Fruit fly (Drosophila melanogaster) whole organism, embryonic: ENCODE measurements around the gene CG17344.
A peak's percentile ranks its signal among the peaks of the same experiment; 100 is the strongest.

ENCODE experiments used
- ATbp ChIP-seq: fragments of 200-800 bp; sonication (Bioruptor generic); optimal IDR thresholded peaks from 2 replicates; lab custom pipeline; 2017; ENCODE audit warnings: missing biosample characterization, mild to moderate bottlenecking, missing genetic modification characterization, missing genetic modification reagents
- CG10431 ChIP-seq: fragments of 200-800 bp; sonication (Bioruptor generic); optimal IDR thresholded peaks from 3 replicates; lab custom pipeline; 2018; ENCODE audit warnings: missing biosample characterization, mild to moderate bottlenecking, missing genetic modification characterization
- CG10654 ChIP-seq: fragments of 200-800 bp; sonication (Bioruptor generic); optimal IDR thresholded peaks from 2 replicates; lab custom pipeline; 2016; ENCODE audit warnings: missing biosample characterization, missing genetic modification characterization
- CG10979 ChIP-seq: fragments of 200-800 bp; sonication (Bioruptor generic); optimal IDR thresholded peaks from 2 replicates; lab custom pipeline; 2018; ENCODE audit warnings: missing biosample characterization, mild to moderate bottlenecking, missing genetic modification characterization, moderate library complexity
- CG12155 ChIP-seq: fragments of 200-800 bp; sonication (Bioruptor generic); optimal IDR thresholded peaks from 3 replicates; lab custom pipeline; 2016; ENCODE audit warnings: missing biosample characterization, missing genetic modification characterization
- CG14667 ChIP-seq: fragments of 200-800 bp; sonication (Bioruptor generic); IDR thresholded peaks from 2 replicates; pipeline ENCODE4 v1.3.6; 2022; ENCODE audit warnings: missing biosample characterization, missing genetic modification characterization
- CG16815 ChIP-seq: fragments of 200-800 bp; sonication (Bioruptor generic); optimal IDR thresholded peaks from 3 replicates; lab custom pipeline; 2017; ENCODE audit warnings: missing biosample characterization, mild to moderate bottlenecking, missing genetic modification characterization
- CG17328 ChIP-seq: fragments of 200-800 bp; sonication (Bioruptor generic); IDR thresholded peaks from 2 replicates; pipeline ENCODE4 v1.3.6; 2022; ENCODE audit warnings: missing biosample characterization, missing genetic modification characterization
- CG17568 ChIP-seq: fragments of 200-800 bp; sonication (Bioruptor generic); optimal IDR thresholded peaks from 2 replicates; lab custom pipeline; 2018; ENCODE audit warnings: missing biosample characterization, mild to moderate bottlenecking, missing genetic modification characterization, moderate library complexity
- CG1792 ChIP-seq: fragments of 200-800 bp; sonication (Bioruptor generic); optimal IDR thresholded peaks from 2 replicates; lab custom pipeline; 2016; ENCODE audit warnings: missing biosample characterization, missing genetic modification characterization
- CG18262 ChIP-seq: fragments of 200-800 bp; optimal IDR thresholded peaks from 3 replicates; lab custom pipeline; 2019; ENCODE audit warnings: missing biosample characterization, mild to moderate bottlenecking, missing genetic modification characterization, moderate library complexity
- CG18764 ChIP-seq: fragments of 200-800 bp; sonication (Bioruptor generic); optimal IDR thresholded peaks from 3 replicates; lab custom pipeline; 2016; ENCODE audit warnings: missing biosample characterization, missing genetic modification characterization
- CG32767 ChIP-seq: fragments of 200-800 bp; sonication (Bioruptor generic); IDR thresholded peaks from 2 replicates; pipeline ENCODE4 v1.3.6; 2022; ENCODE audit warnings: missing biosample characterization, missing genetic modification characterization
- CG6683 ChIP-seq: fragments of 200-800 bp; sonication (Bioruptor generic); optimal IDR thresholded peaks from 2 replicates; lab custom pipeline; 2017; ENCODE audit warnings: missing biosample characterization, mild to moderate bottlenecking, missing genetic modification characterization, missing genetic modification reagents
- CG7372 ChIP-seq: fragments of 200-800 bp; sonication (Bioruptor generic); IDR thresholded peaks from 2 replicates; pipeline ENCODE4 v1.3.6; 2022; ENCODE audit warnings: missing biosample characterization, missing genetic modification characterization
- CG7839 ChIP-seq: fragments of 200-800 bp; sonication (Bioruptor generic); optimal IDR thresholded peaks from 3 replicates; lab custom pipeline; 2018; ENCODE audit warnings: missing biosample characterization, mild to moderate bottlenecking, missing genetic modification characterization, moderate library complexity
- CG8388 ChIP-seq: fragments of 200-800 bp; sonication (Bioruptor generic); optimal IDR thresholded peaks from 2 replicates; lab custom pipeline; 2019; ENCODE audit warnings: missing biosample characterization, mild to moderate bottlenecking, missing genetic modification characterization, moderate library complexity
- CG8478 ChIP-seq: fragments of >200 bp; optimal IDR thresholded peaks from 2 replicates; lab custom pipeline; 2018
- CG9609 ChIP-seq: fragments of 200-800 bp; sonication (Bioruptor generic); optimal IDR thresholded peaks from 3 replicates; lab custom pipeline; 2016; ENCODE audit warnings: missing biosample characterization, missing genetic modification characterization
- CG9797 ChIP-seq: fragments of 200-800 bp; sonication (Bioruptor generic); optimal IDR thresholded peaks from 3 replicates; lab custom pipeline; 2018; ENCODE audit warnings: missing biosample characterization, mild to moderate bottlenecking, missing genetic modification characterization
- CkIIα-i1 ChIP-seq: fragments of 200-800 bp; sonication (Bioruptor generic); IDR thresholded peaks from 2 replicates; pipeline ENCODE4 v1.3.6; 2022; ENCODE audit warnings: missing biosample characterization, missing genetic modification characterization
- Dref ChIP-seq: fragments of 200-800 bp; sonication (Bioruptor generic); IDR thresholded peaks from 2 replicates; pipeline ENCODE4 v1.3.6; 2022; ENCODE audit warnings: missing biosample characterization, missing genetic modification characterization
- Hmr ChIP-seq: fragments of 200-800 bp; sonication (Bioruptor generic); optimal IDR thresholded peaks from 3 replicates; lab custom pipeline; 2017; ENCODE audit warnings: mild to moderate bottlenecking, missing biosample characterization, missing genetic modification reagents, missing genetic modification characterization
- Hmx ChIP-seq: fragments of 200-800 bp; sonication (Bioruptor generic); optimal IDR thresholded peaks from 2 replicates; lab custom pipeline; 2016; ENCODE audit warnings: missing biosample characterization, missing genetic modification characterization
- Hr39 ChIP-seq: fragments of >200 bp; optimal IDR thresholded peaks from 2 replicates; lab custom pipeline; 2017
- MBD-R2 ChIP-seq: fragments of 200-800 bp; sonication (Bioruptor generic); IDR thresholded peaks from 2 replicates; pipeline ENCODE4 v1.3.6; 2022; ENCODE audit warnings: missing biosample characterization, missing genetic modification characterization
- Mrtf ChIP-seq: fragments of 200-800 bp; sonication (Bioruptor generic); IDR thresholded peaks from 3 replicates; pipeline ENCODE4 v1.3.6; 2022; ENCODE audit warnings: missing biosample characterization, missing genetic modification characterization
- Oaz ChIP-seq: fragments of 200-800 bp; sonication (Bioruptor generic); IDR thresholded peaks from 2 replicates; pipeline ENCODE4 v1.3.6; 2022; ENCODE audit warnings: missing biosample characterization, missing genetic modification characterization
- Opbp ChIP-seq: fragments of 200-800 bp; sonication (Bioruptor generic); IDR thresholded peaks from 3 replicates; pipeline ENCODE4 v1.3.6; 2022; ENCODE audit warnings: missing biosample characterization, missing genetic modification characterization; ENCODE audit not compliant: partially characterized antibody
- PHDP ChIP-seq: fragments of 200-800 bp; sonication (Bioruptor generic); optimal IDR thresholded peaks from 3 replicates; lab custom pipeline; 2018; ENCODE audit warnings: missing biosample characterization, mild to moderate bottlenecking, missing genetic modification characterization, moderate library complexity
- Tbp ChIP-seq: fragments of >200 bp; optimal IDR thresholded peaks from 2 replicates; lab custom pipeline; 2018; ENCODE audit warnings: missing biosample characterization, missing genetic modification characterization
- Trl ChIP-seq, 3 experiments: fragments of >200 bp in 2 of 3; fragments of 200-800 bp in 1 of 3; sonication (Bioruptor generic) in 1 of 3; optimal IDR thresholded peaks; 2 replicates in 1 of 3; 3 replicates in 2 of 3; lab custom pipeline; 2016 to 2017; ENCODE audit warnings: missing biosample characterization in 1 of 3, missing genetic modification characterization in 1 of 3
- br ChIP-seq: fragments of >200 bp; optimal IDR thresholded peaks from 2 replicates; lab custom pipeline; 2017
- cg ChIP-seq: fragments of 200-800 bp; sonication (Bioruptor generic); optimal IDR thresholded peaks from 3 replicates; lab custom pipeline; 2019; ENCODE audit warnings: missing biosample characterization, mild to moderate bottlenecking, missing genetic modification characterization, moderate library complexity
- chm ChIP-seq: fragments of 200-800 bp; sonication (Bioruptor generic); IDR thresholded peaks from 2 replicates; pipeline ENCODE4 v1.3.6; 2022; ENCODE audit warnings: missing biosample characterization, missing genetic modification characterization
- cwo ChIP-seq: fragments of 200-800 bp; sonication (Bioruptor generic); optimal IDR thresholded peaks from 3 replicates; lab custom pipeline; 2017; ENCODE audit warnings: missing biosample characterization, missing genetic modification characterization, mild to moderate bottlenecking, moderate library complexity, missing genetic modification reagents
- ems ChIP-seq: fragments of 200-800 bp; sonication (Bioruptor generic); optimal IDR thresholded peaks from 3 replicates; lab custom pipeline; 2016; ENCODE audit warnings: missing biosample characterization, missing genetic modification characterization
- grau ChIP-seq: fragments of 200-800 bp; optimal IDR thresholded peaks from 3 replicates; lab custom pipeline; 2019; ENCODE audit warnings: missing biosample characterization, mild to moderate bottlenecking, missing genetic modification characterization, moderate library complexity
- gro ChIP-seq: fragments of 200-800 bp; sonication (Bioruptor generic); optimal IDR thresholded peaks from 2 replicates; lab custom pipeline; 2016; ENCODE audit warnings: missing biosample characterization, missing genetic modification characterization
- lab ChIP-seq: fragments of 200-800 bp; sonication (Bioruptor generic); optimal IDR thresholded peaks from 3 replicates; lab custom pipeline; 2017; ENCODE audit warnings: missing biosample characterization, missing genetic modification characterization, mild to moderate bottlenecking, moderate library complexity, missing genetic modification reagents
- lilli ChIP-seq: fragments of 200-800 bp; sonication (Bioruptor generic); optimal IDR thresholded peaks from 3 replicates; lab custom pipeline; 2016; ENCODE audit warnings: missing biosample characterization, missing genetic modification characterization
- nerfin-1 ChIP-seq: fragments of 200-800 bp; sonication (Bioruptor generic); optimal IDR thresholded peaks from 3 replicates; lab custom pipeline; 2019; ENCODE audit warnings: missing biosample characterization, mild to moderate bottlenecking, missing genetic modification characterization, moderate library complexity
- onecut ChIP-seq: fragments of 200-800 bp; sonication (Bioruptor generic); IDR thresholded peaks from 2 replicates; pipeline ENCODE4 v1.3.6; 2022; ENCODE audit warnings: missing biosample characterization, missing genetic modification characterization
- pan ChIP-seq, 4 experiments: fragments of >200 bp in 3 of 4; fragments of 200-800 bp in 1 of 4; sonication (Bioruptor generic) in 1 of 4; optimal IDR thresholded peaks in 3 of 4; IDR thresholded peaks in 1 of 4; 2 replicates each; pipeline versions ENCODE4 v1.3.6 to Lab custom; 2017 to 2022; ENCODE audit warnings: missing biosample characterization in 2 of 4, missing genetic modification characterization in 2 of 4, mixed read lengths in 1 of 4
- pzg ChIP-seq: fragments of 200-800 bp; sonication (Bioruptor generic); optimal IDR thresholded peaks from 3 replicates; lab custom pipeline; 2018; ENCODE audit warnings: missing biosample characterization, mild to moderate bottlenecking, missing genetic modification characterization, moderate library complexity
- sd ChIP-seq: fragments of 200-800 bp; sonication (Bioruptor generic); optimal IDR thresholded peaks from 3 replicates; lab custom pipeline; 2018; ENCODE audit warnings: missing biosample characterization, mild to moderate bottlenecking, missing genetic modification characterization, moderate library complexity
- slbo ChIP-seq: fragments of 200-800 bp; sonication (Bioruptor generic); IDR thresholded peaks from 2 replicates; pipeline ENCODE4 v1.3.6; 2022; ENCODE audit warnings: missing biosample characterization, missing genetic modification characterization
- so ChIP-seq: fragments of 200-800 bp; sonication (Bioruptor generic); IDR thresholded peaks from 3 replicates; pipeline ENCODE4 v1.3.6; 2022; ENCODE audit warnings: missing biosample characterization, missing genetic modification characterization
- toy ChIP-seq: fragments of 200-800 bp; sonication (Bioruptor generic); IDR thresholded peaks from 2 replicates; pipeline ENCODE4 v1.3.6; 2022; ENCODE audit warnings: missing biosample characterization, missing genetic modification characterization
- zen ChIP-seq: fragments of 200-800 bp; sonication (Bioruptor generic); optimal IDR thresholded peaks from 3 replicates; lab custom pipeline; 2018; ENCODE audit warnings: missing biosample characterization, mild to moderate bottlenecking, missing genetic modification characterization, moderate library complexity
- zf30C ChIP-seq: fragments of 200-800 bp; sonication (Bioruptor generic); optimal IDR thresholded peaks from 3 replicates; lab custom pipeline; 2018; ENCODE audit warnings: missing biosample characterization, mild to moderate bottlenecking, missing genetic modification characterization

Gene CG17344

dm6 chr2L:19058916-19059315 is 42.9 kb upstream of the CG17344 start, which contains the start of gene Phlpp (continued):
- TF ChIP-seq CG9797 (GFP tag; lab: Kevin White, UChicago): no peak
- TF ChIP-seq Oaz (GFP tag; lab: Robert Waterston, UW): no peak
- no peak for TF ChIP-seq pan (optimal IDR thresholded peaks at IDR 0.05; lab: Kevin White, UChicago)
- TF ChIP-seq pan (GFP tag; optimal IDR thresholded peaks at IDR 0.05 in 1 of 2, IDR thresholded peaks at IDR 0.05 in 1 of 2): peak in 1 of 2 experiments; percentile 58
- TF ChIP-seq toy (GFP tag; lab: Robert Waterston, UW): no peak
- TF ChIP-seq Opbp (GFP tag; lab: Robert Waterston, UW): no peak
- peak; percentile 28 for TF ChIP-seq ems
- peak; percentile 60 for TF ChIP-seq CG8388 (GFP tag; lab: Kevin White, UChicago)
- TF ChIP-seq grau (tag; lab: Kevin White, UChicago): peak; percentile 80
- TF ChIP-seq cwo (GFP tag; lab: Kevin White, UChicago): peak; percentile 27
- TF ChIP-seq CG9609 (GFP tag; lab: Kevin White, UChicago): no peak
- TF ChIP-seq pzg (GFP tag; lab: Kevin White, UChicago): no peak
- TF ChIP-seq CG18764: no peak
- no peak for TF ChIP-seq CG8478 (lab: Kevin White, UChicago)
- TF ChIP-seq Hr39 (lab: Kevin White, UChicago): no peak
- peak; percentile 9 for TF ChIP-seq CG10654 (GFP tag; lab: Kevin White, UChicago)
- no peak for TF ChIP-seq CG17568 (GFP tag; lab: Kevin White, UChicago)
- TF ChIP-seq CG10431 (GFP tag; lab: Kevin White, UChicago): no peak
- peak; percentile 11 for TF ChIP-seq CG16815 (GFP tag; lab: Kevin White, UChicago)
- TF ChIP-seq CG17328: peak; percentile 71
- TF ChIP-seq onecut (GFP tag; lab: Robert Waterston, UW): 0 out of 2 replicates have a peak, but pooled peaks have one; percentile 33
- TF ChIP-seq chm (GFP tag; lab: Robert Waterston, UW): no peak
- no peak; the same call in 1 of the 2 replicates for TF ChIP-seq MBD-R2 (GFP tag; lab: Robert Waterston, UW)
- TF ChIP-seq zf30C: no peak
- TF ChIP-seq zen (tag; lab: Kevin White, UChicago): peak; percentile 51
- no peak for TF ChIP-seq CG12155
- no peak for TF ChIP-seq Trl (optimal IDR thresholded peaks at IDR 0.05; lab: Kevin White, UChicago)
- TF ChIP-seq Trl (GFP tag; optimal IDR thresholded peaks at IDR 0.05; lab: Kevin White, UChicago): peak; percentile 32
- TF ChIP-seq gro (GFP tag; lab: Kevin White, UChicago): no peak
- TF ChIP-seq CkIIα-i1 (GFP tag; lab: Robert Waterston, UW): no peak
- no peak for TF ChIP-seq CG7839
- TF ChIP-seq CG7372 (GFP tag; lab: Robert Waterston, UW): peak; percentile 49
- no peak for TF ChIP-seq cg (GFP tag; lab: Kevin White, UChicago)
- TF ChIP-seq lab (GFP tag; lab: Kevin White, UChicago): no peak
- TF ChIP-seq so (GFP tag; lab: Robert Waterston, UW): peak; percentile 77; the same call in 2 of the 3 replicates
- TF ChIP-seq CG14667 (GFP tag; lab: Robert Waterston, UW): peak; percentile 35; the same call in 1 of the 2 replicates
- no peak for TF ChIP-seq slbo (GFP tag; lab: Robert Waterston, UW)
- no peak for TF ChIP-seq br (lab: Kevin White, UChicago)
- no peak for TF ChIP-seq Hmx (GFP tag; lab: Kevin White, UChicago)
- TF ChIP-seq PHDP (tag; lab: Kevin White, UChicago): no peak
- no peak for TF ChIP-seq CG32767 (GFP tag; lab: Robert Waterston, UW)
- no peak for TF ChIP-seq sd
- TF ChIP-seq Mrtf (GFP tag; lab: Robert Waterston, UW): no peak
- TF ChIP-seq Dref: no peak
- no peak for TF ChIP-seq ATbp (GFP tag; lab: Kevin White, UChicago)
- TF ChIP-seq CG1792 (GFP tag; lab: Kevin White, UChicago): no peak
- TF ChIP-seq Tbp (GFP tag; lab: Kevin White, UChicago): no peak
- no peak for TF ChIP-seq Hmr (GFP tag; lab: Kevin White, UChicago)
- peak; percentile 83 for TF ChIP-seq CG18262
- TF ChIP-seq CG6683 (GFP tag; lab: Kevin White, UChicago): no peak
- TF ChIP-seq nerfin-1 (tag; lab: Kevin White, UChicago): peak; percentile 29
- TF ChIP-seq lilli (GFP tag; lab: Kevin White, UChicago): peak; percentile 55
- peak; percentile 83 for TF ChIP-seq CG10979
